Worm (Caenorhabditis elegans) whole organism, young adult: Measurements from ENCODE around the gene Y47D7A.3.

Source experiments
- K12H6.12 ChIP-seq: fragments of 200-800 bp; sonication (Bioruptor generic); optimal IDR thresholded peaks from 2 replicates; lab custom pipeline; 2018; ENCODE audit warnings: mild to moderate bottlenecking, missing genetic modification characterization, missing compliant biosample characterization
- ama-1 ChIP-seq, 3 experiments: fragments of 150-350 bp in 1 of 3; sonication (generic microtip) in 2 of 3; optimal IDR thresholded peaks; 2 replicates each; lab custom pipeline; 2014 to 2018; ENCODE audit warnings: missing biosample characterization in 2 of 3, missing genetic modification characterization in 2 of 3, missing genetic modification reagents in 2 of 3
- hlh-12 ChIP-seq: sonication (generic microtip); optimal IDR thresholded peaks from 2 replicates; lab custom pipeline; 2016; ENCODE audit warnings: missing genetic modification characterization, missing compliant biosample characterization
- lsl-1 ChIP-seq: fragments of 200-800 bp; sonication (Bioruptor generic); optimal IDR thresholded peaks from 2 replicates; lab custom pipeline; 2018; ENCODE audit warnings: mild to moderate bottlenecking, missing genetic modification characterization, moderate library complexity, missing compliant biosample characterization
- madf-6 ChIP-seq: fragments of 200-800 bp; sonication (Bioruptor generic); IDR thresholded peaks from 2 replicates; pipeline ENCODE4 v1.3.6; 2022; ENCODE audit warnings: missing genetic modification reagents, missing genetic modification characterization, missing compliant biosample characterization
- mel-28 ChIP-seq: sonication (generic microtip); optimal IDR thresholded peaks from 2 replicates; lab custom pipeline; 2016; ENCODE audit warnings: borderline replicate concordance, mild to moderate bottlenecking, missing genetic modification characterization, missing compliant biosample characterization
- nhr-179 ChIP-seq: sonication (generic microtip); optimal IDR thresholded peaks from 2 replicates; lab custom pipeline; 2016; ENCODE audit warnings: mild to moderate bottlenecking, missing genetic modification characterization, missing compliant biosample characterization
- nhr-27 ChIP-seq: fragments of 200-800 bp; sonication (Bioruptor generic); optimal IDR thresholded peaks from 2 replicates; lab custom pipeline; 2018; ENCODE audit warnings: mild to moderate bottlenecking, missing genetic modification characterization, moderate library complexity, missing compliant biosample characterization
- snpc-1.3 ChIP-seq: sonication (generic microtip); optimal IDR thresholded peaks from 2 replicates; lab custom pipeline; 2017; ENCODE audit warnings: missing genetic modification characterization, mild to moderate bottlenecking, missing compliant biosample characterization, antibody characterized with exemption, moderate library complexity, missing genotype, missing genetic modification reagents; ENCODE audit not compliant: insufficient read depth
- unc-130 ChIP-seq: sonication (generic microtip); optimal IDR thresholded peaks from 2 replicates; lab custom pipeline; 2016; ENCODE audit warnings: missing genetic modification reagents, missing genetic modification characterization, missing compliant biosample characterization
- unc-62 ChIP-seq: fragments of 150-350 bp; optimal IDR thresholded peaks from 2 replicates; lab custom pipeline; 2014; ENCODE audit warnings: missing biosample characterization, missing genetic modification reagents, missing genetic modification characterization
- ztf-22 ChIP-seq: fragments of 200-800 bp; sonication (Bioruptor generic); optimal IDR thresholded peaks from 2 replicates; lab custom pipeline; 2018; ENCODE audit warnings: mild to moderate bottlenecking, missing genetic modification characterization, moderate library complexity, missing compliant biosample characterization
- ztf-6 ChIP-seq: fragments of 200-800 bp; sonication (Bioruptor generic); IDR thresholded peaks from 2 replicates; pipeline ENCODE4 v1.3.6; 2022; ENCODE audit warnings: missing genetic modification reagents, missing genetic modification characterization, missing compliant biosample characterization

DNA sequence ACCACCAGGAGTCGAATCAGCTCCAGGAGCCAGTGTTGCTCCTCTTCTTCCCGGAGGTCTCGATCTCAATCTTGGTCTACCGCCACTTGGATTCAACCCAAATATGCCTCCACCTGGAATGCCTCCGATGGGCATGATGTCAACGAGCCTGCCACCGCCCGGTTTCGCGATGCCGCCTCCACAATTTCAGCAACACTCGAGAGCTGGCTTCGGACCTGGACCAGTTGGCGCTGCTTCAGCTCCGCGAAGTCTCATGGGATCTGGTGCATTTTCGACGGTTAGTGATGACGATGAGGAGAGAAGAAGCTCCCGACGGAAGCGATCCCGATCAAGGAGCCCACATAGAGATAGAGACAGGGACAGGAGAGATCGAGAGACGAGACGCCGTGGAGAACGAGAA lies 37.8 kb upstream of the Y47D7A.3 start:
- no peak for TF ChIP-seq nhr-27 (tag; lab: Kevin White, UChicago)
- no peak for TF ChIP-seq unc-62 (GFP tag; lab: Kevin White, UChicago)
- TF ChIP-seq snpc-1.3 (tag; lab: Kevin White, UChicago) = no peak
- no peak for TF ChIP-seq unc-130 (GFP tag; lab: Kevin White, UChicago)
- TF ChIP-seq nhr-179 = no peak
- no peak for TF ChIP-seq ama-1 (optimal IDR thresholded peaks at IDR 0.05; lab: Kevin White, UChicago)
- no peak for TF ChIP-seq ama-1 (GFP tag; optimal IDR thresholded peaks at IDR 0.05; lab: Kevin White, UChicago)
- TF ChIP-seq lsl-1 (GFP tag; lab: Kevin White, UChicago) = no peak
- TF ChIP-seq hlh-12 = no peak
- TF ChIP-seq K12H6.12 (tag; lab: Kevin White, UChicago) = no peak
- TF ChIP-seq madf-6 (GFP tag; lab: Robert Waterston, UW) = no peak
- TF ChIP-seq ztf-22 (GFP tag; lab: Kevin White, UChicago) = no peak
- TF ChIP-seq mel-28 (tag; lab: Kevin White, UChicago) = no peak
- no peak for TF ChIP-seq ztf-6
